Worm (Caenorhabditis elegans): ENCODE measurements around the gene W10C4.1.
A peak's percentile ranks its signal among the peaks of the same experiment; 100 is the strongest.

Gene W10C4.1

ce11 chrIII:207023-207422 is at the start of gene W10C4.1:
TSS of gene W10C4.1 (minus strand) at chrIII:207123.
- TF ChIP-seq klf-2 (GFP tag; conservative IDR thresholded peaks at IDR 0.05), result no peak
- no peak for TF ChIP-seq T22C8.4 (GFP tag; IDR thresholded peaks at IDR 0.05)
- TF ChIP-seq flt-1 (GFP tag; IDR thresholded peaks at IDR 0.05), result no peak
- TF ChIP-seq med-1 (GFP tag; optimal IDR thresholded peaks at IDR 0.05; ENCODE audit: insufficient read depth), result no peak
- TF ChIP-seq cog-1 (tag; optimal IDR thresholded peaks at IDR 0.05), result no peak
- TF ChIP-seq ztf-23 (GFP tag; IDR thresholded peaks at IDR 0.05), result no peak
- TF ChIP-seq ref-1 (GFP tag; conservative IDR thresholded peaks at IDR 0.05), result no peak
- TF ChIP-seq tab-1 (GFP tag; IDR thresholded peaks at IDR 0.05), result no peak
- no peak for TF ChIP-seq ztf-29 (GFP tag; IDR thresholded peaks at IDR 0.05)

- TF ChIP-seq ztf-23 (GFP tag; IDR thresholded peaks at IDR 0.05), result no peak
These were observed 47.3 kb upstream of the W10C4.1 start, which contains the start of gene Y50D7A.3 for ce11 chrIII:254235-254634. TSS of gene Y50D7A.3 (plus strand) at chrIII:254535.

DNA sequence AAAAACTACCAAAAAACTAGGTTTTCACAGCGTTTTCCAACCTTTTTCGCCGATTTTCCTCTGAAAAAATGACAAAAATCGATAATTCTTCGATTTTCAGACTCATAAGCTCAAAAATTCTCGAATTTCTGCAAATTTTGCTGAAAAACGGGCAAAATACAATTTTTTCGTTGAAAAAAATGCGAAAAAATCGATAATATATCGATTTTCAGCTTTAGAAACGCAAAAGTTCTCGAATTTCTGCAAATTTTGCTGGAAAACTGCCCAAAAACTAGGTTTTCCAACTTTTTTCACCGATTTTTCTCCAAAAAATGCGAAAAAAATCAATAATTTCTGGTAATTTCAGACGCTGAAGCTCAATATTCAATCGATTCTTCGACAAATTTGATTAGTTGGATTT is 44.5 kb upstream of the W10C4.1 start:
- no peak for TF ChIP-seq klf-2 (GFP tag; conservative IDR thresholded peaks at IDR 0.05)
- TF ChIP-seq tab-1 (GFP tag; IDR thresholded peaks at IDR 0.05), result no peak
- no peak for TF ChIP-seq ref-1 (GFP tag; conservative IDR thresholded peaks at IDR 0.05)
- TF ChIP-seq flt-1 (GFP tag; IDR thresholded peaks at IDR 0.05), result no peak
- no peak for TF ChIP-seq ztf-23 (GFP tag; IDR thresholded peaks at IDR 0.05)
- no peak for TF ChIP-seq med-1 (GFP tag; optimal IDR thresholded peaks at IDR 0.05; ENCODE audit: insufficient read depth)
- no peak for TF ChIP-seq cog-1 (tag; optimal IDR thresholded peaks at IDR 0.05)
- TF ChIP-seq ztf-29 (GFP tag; IDR thresholded peaks at IDR 0.05), result no peak
- no peak for TF ChIP-seq T22C8.4 (GFP tag; IDR thresholded peaks at IDR 0.05)

DNA sequence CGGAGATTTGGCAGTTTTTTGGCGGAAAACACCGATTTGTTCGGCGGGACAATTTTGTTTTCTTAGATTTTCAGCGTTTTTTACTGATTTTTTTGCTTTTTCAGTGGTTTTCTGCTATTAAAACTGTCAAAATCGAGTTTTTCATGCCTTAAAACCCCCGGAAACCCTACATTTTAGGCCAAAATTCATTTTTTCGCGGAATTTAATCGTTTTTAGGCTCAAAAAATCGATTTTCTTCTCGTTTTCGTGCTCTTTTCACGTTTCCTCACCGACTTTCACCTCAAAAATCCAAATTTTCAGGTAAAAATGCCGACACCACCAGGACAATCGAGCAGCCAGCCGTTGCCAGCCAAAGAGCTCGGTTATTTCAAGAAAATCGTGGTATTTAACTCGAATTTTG is 28.6 kb upstream of the W10C4.1 start, which contains the start of gene hpo-29:
Gene hpo-29 (plus strand): TSS at position 301 of the 400 bp plus-strand sequence.
- TF ChIP-seq ref-1 (GFP tag; conservative IDR thresholded peaks at IDR 0.05) (no peak), ztf-23 (GFP tag; IDR thresholded peaks at IDR 0.05) (no peak), flt-1 (GFP tag; IDR thresholded peaks at IDR 0.05) (no peak), T22C8.4 (GFP tag; IDR thresholded peaks at IDR 0.05) (no peak), ztf-29 (GFP tag; IDR thresholded peaks at IDR 0.05) (no peak), med-1 (GFP tag; optimal IDR thresholded peaks at IDR 0.05; ENCODE audit: insufficient read depth) (no peak), cog-1 (tag; optimal IDR thresholded peaks at IDR 0.05) (no peak), tab-1 (GFP tag; IDR thresholded peaks at IDR 0.05) (no peak), klf-2 (GFP tag; conservative IDR thresholded peaks at IDR 0.05) (no peak)

- TF ChIP-seq cog-1 (tag; optimal IDR thresholded peaks at IDR 0.05) (no peak), tab-1 (GFP tag; IDR thresholded peaks at IDR 0.05) (no peak), ref-1 (GFP tag; conservative IDR thresholded peaks at IDR 0.05) (no peak), klf-2 (GFP tag; conservative IDR thresholded peaks at IDR 0.05) (no peak), ztf-29 (GFP tag; IDR thresholded peaks at IDR 0.05) (no peak), flt-1 (GFP tag; IDR thresholded peaks at IDR 0.05) (0 out of 2 replicates have a peak, but pooled peaks have one; percentile 17)
These were observed 28.2 kb upstream of the W10C4.1 start for ce11 chrIII:235115-235514.

ce11 chrIII:232918-233317 is 26.0 kb upstream of the W10C4.1 start:
- TF ChIP-seq tab-1 (GFP tag; IDR thresholded peaks at IDR 0.05) (0 out of 2 replicates have a peak, but pooled peaks have one; percentile 15), flt-1 (GFP tag; IDR thresholded peaks at IDR 0.05) (peak; percentile 27; the same call in 1 of the 2 replicates)

DNA sequence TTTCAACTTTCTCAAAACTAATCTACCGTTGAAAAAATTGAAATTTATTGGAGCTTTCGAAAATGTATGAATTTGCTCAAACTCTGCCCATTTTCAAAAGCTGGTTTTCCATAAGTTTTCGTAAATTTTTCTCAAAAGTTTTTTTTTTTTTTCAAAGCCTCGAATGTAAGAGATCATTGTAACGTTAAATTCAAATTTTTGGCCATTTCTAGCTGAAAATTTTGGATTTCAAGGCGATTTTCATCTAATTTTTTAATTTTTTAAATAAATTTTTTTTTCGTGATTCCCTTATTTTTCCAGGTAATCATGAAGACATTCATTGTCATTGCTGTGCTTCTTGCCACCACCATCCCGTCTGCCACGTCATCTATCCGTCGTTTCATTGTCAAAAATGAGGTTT is 23.2 kb upstream of the W10C4.1 start, which contains the start of gene hpo-38:
Gene hpo-38 (plus strand): TSS at position 301 of the 400 bp plus-strand sequence.
- TF ChIP-seq ztf-29 (GFP tag; IDR thresholded peaks at IDR 0.05) (no peak), cog-1 (tag; optimal IDR thresholded peaks at IDR 0.05) (no peak), klf-2 (GFP tag; conservative IDR thresholded peaks at IDR 0.05) (no peak)

ce11 chrIII:227033-227432 is 20.1 kb upstream of the W10C4.1 start:
- TF ChIP-seq ztf-29 (GFP tag; IDR thresholded peaks at IDR 0.05), result no peak
- no peak for TF ChIP-seq cog-1 (tag; optimal IDR thresholded peaks at IDR 0.05)
- no peak for TF ChIP-seq T22C8.4 (GFP tag; IDR thresholded peaks at IDR 0.05)
- 0 out of 2 replicates have a peak, but pooled peaks have one; percentile 38 for TF ChIP-seq flt-1 (GFP tag; IDR thresholded peaks at IDR 0.05)
- TF ChIP-seq tab-1 (GFP tag; IDR thresholded peaks at IDR 0.05), result no peak

DNA sequence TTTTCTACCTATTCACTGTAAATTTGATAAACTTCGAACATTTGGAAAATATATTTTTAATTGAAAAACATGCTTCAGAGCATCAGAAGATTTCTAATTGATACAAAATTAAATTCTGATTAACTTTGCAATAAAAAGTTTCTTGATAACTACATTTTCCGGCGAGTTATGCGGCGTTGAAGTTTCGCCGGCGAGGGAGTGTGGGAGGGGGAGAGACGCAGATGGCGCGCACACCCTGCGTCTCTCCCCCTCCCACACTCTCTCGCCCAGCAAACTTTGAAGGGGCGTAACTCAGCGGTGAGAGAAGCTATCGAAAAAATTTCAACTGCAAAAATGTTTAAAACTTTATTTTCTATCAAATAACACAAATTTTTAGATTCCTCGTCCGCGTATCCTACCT is 15.6 kb upstream of the W10C4.1 start:
- TF ChIP-seq flt-1 (GFP tag; IDR thresholded peaks at IDR 0.05) (no peak), ztf-23 (GFP tag; IDR thresholded peaks at IDR 0.05) (no peak), ztf-29 (GFP tag; IDR thresholded peaks at IDR 0.05) (no peak), med-1 (GFP tag; optimal IDR thresholded peaks at IDR 0.05; ENCODE audit: insufficient read depth) (no peak), T22C8.4 (GFP tag; IDR thresholded peaks at IDR 0.05) (no peak), cog-1 (tag; optimal IDR thresholded peaks at IDR 0.05) (no peak), tab-1 (GFP tag; IDR thresholded peaks at IDR 0.05) (no peak), ref-1 (GFP tag; conservative IDR thresholded peaks at IDR 0.05) (no peak), klf-2 (GFP tag; conservative IDR thresholded peaks at IDR 0.05) (no peak)

ce11 chrIII:220368-220767 is 13.4 kb upstream of the W10C4.1 start:
- TF ChIP-seq T22C8.4 (GFP tag; IDR thresholded peaks at IDR 0.05) (no peak), cog-1 (tag; optimal IDR thresholded peaks at IDR 0.05) (no peak), tab-1 (GFP tag; IDR thresholded peaks at IDR 0.05) (no peak), ref-1 (GFP tag; conservative IDR thresholded peaks at IDR 0.05) (no peak), flt-1 (GFP tag; IDR thresholded peaks at IDR 0.05) (no peak), ztf-29 (GFP tag; IDR thresholded peaks at IDR 0.05) (no peak), med-1 (GFP tag; optimal IDR thresholded peaks at IDR 0.05; ENCODE audit: insufficient read depth) (no peak)

- TF ChIP-seq cog-1 (tag; optimal IDR thresholded peaks at IDR 0.05) (no peak), ref-1 (GFP tag; conservative IDR thresholded peaks at IDR 0.05) (no peak), ztf-23 (GFP tag; IDR thresholded peaks at IDR 0.05) (no peak), tab-1 (GFP tag; IDR thresholded peaks at IDR 0.05) (no peak), ztf-29 (GFP tag; IDR thresholded peaks at IDR 0.05) (no peak), flt-1 (GFP tag; IDR thresholded peaks at IDR 0.05) (no peak), T22C8.4 (GFP tag; IDR thresholded peaks at IDR 0.05) (no peak), klf-2 (GFP tag; conservative IDR thresholded peaks at IDR 0.05) (no peak), med-1 (GFP tag; optimal IDR thresholded peaks at IDR 0.05; ENCODE audit: insufficient read depth) (no peak)
These were observed 4.5 kb upstream of the W10C4.1 start for ce11 chrIII:211387-211786.

All from whole organism, midembryonic.